Worm (Caenorhabditis elegans): ENCODE results near the gene eif-3.K.

ce11 chrV:12968555-12968954, 14.8 kb downstream of the eif-3.K start, which contains the start of gene lin-46:
- TF ChIP-seq lin-32 (GFP tag; optimal IDR thresholded peaks at IDR 0.05) (no peak), nhr-12 (tag; optimal IDR thresholded peaks at IDR 0.05) (no peak), elt-1 (tag; optimal IDR thresholded peaks at IDR 0.05; ENCODE audit: borderline replicate concordance, insufficient read depth) (no peak), lsy-2 (tag; optimal IDR thresholded peaks at IDR 0.05) (no peak), ztf-11 (tag; optimal IDR thresholded peaks at IDR 0.05) (no peak)

Measured in whole organism, mixed stage, embryonic.